Fruit fly (Drosophila melanogaster): ENCODE measurements around the gene Kap3.

The Kap3 gene

DNA sequence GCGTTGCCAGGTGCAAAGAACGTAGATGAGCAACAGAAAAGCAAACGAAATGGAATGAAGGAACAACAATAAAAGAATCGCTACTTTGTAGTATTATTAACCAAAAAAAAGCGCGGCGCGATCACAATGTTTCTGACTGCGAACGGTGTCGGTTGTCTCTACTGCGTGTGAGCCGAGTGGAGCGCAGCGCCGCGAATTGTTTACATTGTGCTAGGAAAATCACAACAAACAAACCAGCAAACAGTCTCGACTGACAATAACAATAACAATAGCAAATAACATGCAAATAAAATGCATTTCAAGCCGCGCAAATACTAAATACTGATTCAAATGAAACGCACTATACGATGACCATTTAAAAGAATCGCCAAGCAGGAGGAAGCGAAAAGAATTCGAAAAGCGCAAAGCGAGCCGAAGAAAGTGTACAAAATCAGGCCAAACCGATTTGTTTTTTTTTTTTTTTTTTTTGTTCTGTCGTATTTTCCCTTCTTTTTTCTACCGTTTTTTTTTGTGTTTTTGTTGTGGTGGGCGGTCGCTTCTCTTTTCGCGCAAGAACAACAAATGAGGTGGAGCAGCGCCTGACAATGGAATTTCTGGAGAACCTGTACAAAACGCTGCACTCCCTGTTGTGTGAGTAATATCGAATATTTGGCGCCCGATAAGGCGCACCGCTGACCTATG is at the start of gene Kap3, which contains the start of gene CG34348:
TSS of gene Kap3 (minus strand) at position 217 of the 681 bp plus-strand sequence.
TSS of gene CG34348 (plus strand) at position 6 of the 681 bp plus-strand sequence.
- no peak for TF ChIP-seq Myc (optimal IDR thresholded peaks at IDR 0.05)
- no peak for TF ChIP-seq psq (optimal IDR thresholded peaks at IDR 0.05)
- no peak for TF ChIP-seq h (optimal IDR thresholded peaks at IDR 0.05)
- TF ChIP-seq Sin3A (optimal IDR thresholded peaks at IDR 0.05), result no peak
- no peak for TF ChIP-seq ttk (optimal IDR thresholded peaks at IDR 0.05)
- TF ChIP-seq insv (optimal IDR thresholded peaks at IDR 0.05), result no peak

DNA sequence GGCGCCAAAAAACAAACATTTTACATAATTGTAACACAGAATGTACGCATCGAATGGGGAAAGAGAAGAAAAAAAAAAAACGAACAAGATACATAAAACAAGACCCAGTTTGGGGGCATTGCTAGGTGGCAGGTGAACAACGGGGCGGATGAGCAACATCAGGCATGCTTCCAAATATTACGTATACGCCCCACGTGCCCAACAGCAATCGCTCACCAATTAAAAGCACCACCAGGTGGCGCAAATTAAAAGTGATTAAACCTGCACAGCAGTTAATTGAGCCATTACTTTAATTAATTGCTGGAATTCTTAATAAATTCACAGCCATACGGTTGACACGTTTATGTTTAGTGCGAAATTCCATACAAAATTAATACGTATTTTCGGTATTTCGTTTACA is 45.6 kb upstream of the Kap3 start:
- TF ChIP-seq ttk (optimal IDR thresholded peaks at IDR 0.05) (no peak), Myc (optimal IDR thresholded peaks at IDR 0.05) (no peak), psq (optimal IDR thresholded peaks at IDR 0.05) (no peak), h (optimal IDR thresholded peaks at IDR 0.05) (no peak), insv (optimal IDR thresholded peaks at IDR 0.05) (no peak), Sin3A (optimal IDR thresholded peaks at IDR 0.05) (no peak)

DNA sequence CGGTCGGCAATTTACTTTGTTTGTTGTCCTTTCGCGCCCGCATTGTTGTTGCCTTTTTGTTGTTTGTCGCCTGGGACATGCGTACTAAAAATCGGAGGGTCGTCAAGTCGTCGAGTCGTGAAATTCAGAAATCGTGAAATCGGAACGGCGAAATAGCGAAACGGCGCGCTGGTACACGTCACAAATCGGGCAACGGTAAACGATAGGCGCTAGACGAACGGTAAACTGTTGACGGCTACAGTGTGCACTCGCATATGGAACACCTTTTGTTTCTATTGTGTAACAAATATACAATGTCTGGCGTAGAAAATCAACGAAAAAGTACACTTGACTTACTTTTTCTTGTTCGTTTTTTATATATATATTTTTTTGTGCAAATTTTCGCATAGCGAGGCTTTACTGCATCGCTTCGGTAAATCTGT is 44.1 kb upstream of the Kap3 start:
- TF ChIP-seq Myc (optimal IDR thresholded peaks at IDR 0.05) (no peak), h (optimal IDR thresholded peaks at IDR 0.05) (no peak), psq (optimal IDR thresholded peaks at IDR 0.05) (no peak), insv (optimal IDR thresholded peaks at IDR 0.05) (no peak), Sin3A (optimal IDR thresholded peaks at IDR 0.05) (no peak), ttk (optimal IDR thresholded peaks at IDR 0.05) (no peak)

DNA sequence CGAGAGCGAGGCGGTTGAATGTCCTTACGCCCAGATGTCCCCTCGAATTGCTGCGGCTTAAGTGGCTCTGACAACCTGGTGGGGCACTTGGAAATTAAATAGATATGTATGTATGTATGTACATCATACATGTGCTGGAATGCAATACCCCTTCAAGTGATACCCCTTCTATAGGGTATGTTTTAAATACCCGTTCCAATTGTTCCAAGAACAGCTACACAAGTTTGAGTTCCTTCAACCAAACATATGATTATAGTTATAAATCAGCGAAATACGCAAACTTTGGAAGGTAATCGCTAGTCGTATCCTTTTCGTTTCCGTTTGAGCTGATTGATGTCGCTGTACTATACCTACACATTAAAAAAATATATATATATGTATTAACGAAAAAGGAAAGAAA is 43.6 kb upstream of the Kap3 start:
- TF ChIP-seq ttk (optimal IDR thresholded peaks at IDR 0.05) (no peak), psq (optimal IDR thresholded peaks at IDR 0.05) (no peak), Sin3A (optimal IDR thresholded peaks at IDR 0.05) (no peak), h (optimal IDR thresholded peaks at IDR 0.05) (no peak), insv (optimal IDR thresholded peaks at IDR 0.05) (no peak)

DNA sequence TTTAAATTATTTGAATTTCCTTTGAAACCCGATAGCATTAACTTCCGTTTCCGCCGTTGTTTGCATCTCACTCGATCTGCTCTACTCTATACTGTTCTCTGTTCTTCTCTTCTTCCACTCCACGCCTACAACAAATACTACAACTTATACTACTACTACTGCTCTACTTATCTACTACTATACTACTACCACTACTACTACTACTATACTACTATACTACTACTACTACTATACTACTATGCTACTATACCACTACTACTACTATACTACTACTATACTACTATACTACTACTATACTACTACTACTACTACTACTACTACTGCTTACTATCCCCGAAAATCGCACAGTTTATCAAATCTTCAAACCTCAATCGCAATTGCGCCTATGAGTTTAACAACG is 42.7 kb upstream of the Kap3 start:
- TF ChIP-seq h (optimal IDR thresholded peaks at IDR 0.05) (no peak), Myc (optimal IDR thresholded peaks at IDR 0.05) (no peak), psq (optimal IDR thresholded peaks at IDR 0.05) (no peak), insv (optimal IDR thresholded peaks at IDR 0.05) (no peak), ttk (optimal IDR thresholded peaks at IDR 0.05) (no peak), Sin3A (optimal IDR thresholded peaks at IDR 0.05) (no peak)

DNA sequence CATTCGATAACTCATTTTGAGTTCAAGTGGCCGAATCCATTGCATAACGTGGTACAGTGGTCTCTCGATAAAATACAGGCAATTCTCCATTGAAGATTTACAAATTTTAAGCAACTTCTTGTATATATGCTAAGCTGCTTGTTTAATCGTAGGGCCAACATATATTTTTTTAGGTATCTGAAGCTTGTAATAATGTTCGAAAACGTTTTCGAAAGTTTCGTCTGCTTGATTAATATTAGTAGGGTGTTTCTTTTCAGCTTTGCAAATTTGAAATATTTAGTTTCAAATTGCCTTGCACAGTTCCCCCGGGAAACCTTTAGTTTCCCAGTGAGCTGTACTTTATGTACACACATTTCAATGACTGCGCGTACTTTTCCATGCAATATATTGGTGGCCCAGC is 39.9 kb upstream of the Kap3 start:
- TF ChIP-seq Myc (optimal IDR thresholded peaks at IDR 0.05), result no peak
- TF ChIP-seq insv (optimal IDR thresholded peaks at IDR 0.05), result no peak

DNA sequence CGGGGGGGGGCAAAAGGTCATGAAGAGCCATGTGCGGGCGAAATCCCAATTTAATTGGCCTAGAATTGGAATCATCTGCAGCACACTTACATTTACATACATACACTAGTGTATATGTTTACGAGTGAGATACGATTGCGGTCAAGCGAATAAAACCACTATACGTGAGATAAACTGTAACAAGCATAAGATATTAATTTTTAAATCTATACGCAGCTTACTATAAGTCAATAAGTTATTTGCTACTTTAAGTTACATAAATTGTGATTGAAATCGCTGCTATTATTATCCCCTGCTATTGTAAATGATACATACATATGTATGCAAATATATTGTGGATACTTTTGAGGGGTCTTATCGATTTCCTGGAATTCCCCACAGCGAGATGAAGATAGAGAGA is 39.3 kb upstream of the Kap3 start:
- no peak for TF ChIP-seq psq (optimal IDR thresholded peaks at IDR 0.05)
- no peak for TF ChIP-seq Sin3A (optimal IDR thresholded peaks at IDR 0.05)
- TF ChIP-seq Myc (optimal IDR thresholded peaks at IDR 0.05), result no peak
- TF ChIP-seq h (optimal IDR thresholded peaks at IDR 0.05), result no peak
- no peak for TF ChIP-seq insv (optimal IDR thresholded peaks at IDR 0.05)
- no peak for TF ChIP-seq ttk (optimal IDR thresholded peaks at IDR 0.05)

DNA sequence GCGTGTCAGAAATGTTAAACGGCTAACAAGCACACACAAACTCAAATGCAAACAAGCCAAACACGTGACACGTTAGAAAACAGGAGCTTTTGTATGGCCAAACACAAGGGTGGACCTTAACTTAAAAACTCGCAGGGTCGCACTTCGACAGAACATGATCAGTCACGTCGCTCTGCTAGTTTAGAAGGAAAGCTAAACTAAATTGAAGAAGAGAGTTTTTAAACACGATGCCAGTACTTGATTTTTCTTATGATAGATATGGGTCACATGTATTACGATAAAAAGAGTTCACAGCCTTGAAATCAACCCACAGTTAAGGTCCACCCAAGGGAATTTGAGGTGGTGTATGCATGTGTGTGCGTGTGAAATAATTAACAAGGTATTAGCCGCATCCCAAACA is 38.5 kb upstream of the Kap3 start:
- TF ChIP-seq Sin3A (optimal IDR thresholded peaks at IDR 0.05) (no peak), Myc (optimal IDR thresholded peaks at IDR 0.05) (no peak), h (optimal IDR thresholded peaks at IDR 0.05) (no peak), psq (optimal IDR thresholded peaks at IDR 0.05) (no peak)

DNA sequence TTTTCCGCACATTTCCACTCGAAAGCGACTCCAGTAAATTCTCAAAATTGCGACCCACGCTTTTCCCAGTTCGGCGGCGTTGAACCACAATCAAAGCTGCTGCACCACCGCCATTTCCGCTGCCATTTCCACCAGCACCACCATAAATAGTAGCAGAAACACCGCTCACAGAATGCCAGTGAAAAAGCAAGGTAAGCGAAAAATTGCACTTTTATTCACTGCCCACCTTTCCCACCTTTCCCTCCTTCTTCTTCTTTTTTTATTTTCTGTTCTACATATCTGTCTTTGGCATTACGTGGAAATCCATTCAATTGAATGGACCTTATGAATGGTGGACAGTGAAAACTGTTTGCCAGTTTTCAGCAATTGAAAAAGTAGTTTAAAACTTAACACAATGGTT is 34.4 kb upstream of the Kap3 start:
- TF ChIP-seq psq (optimal IDR thresholded peaks at IDR 0.05) (no peak), ttk (optimal IDR thresholded peaks at IDR 0.05) (no peak), insv (optimal IDR thresholded peaks at IDR 0.05) (no peak), h (optimal IDR thresholded peaks at IDR 0.05) (no peak), Myc (optimal IDR thresholded peaks at IDR 0.05) (no peak), Sin3A (optimal IDR thresholded peaks at IDR 0.05) (no peak)

DNA sequence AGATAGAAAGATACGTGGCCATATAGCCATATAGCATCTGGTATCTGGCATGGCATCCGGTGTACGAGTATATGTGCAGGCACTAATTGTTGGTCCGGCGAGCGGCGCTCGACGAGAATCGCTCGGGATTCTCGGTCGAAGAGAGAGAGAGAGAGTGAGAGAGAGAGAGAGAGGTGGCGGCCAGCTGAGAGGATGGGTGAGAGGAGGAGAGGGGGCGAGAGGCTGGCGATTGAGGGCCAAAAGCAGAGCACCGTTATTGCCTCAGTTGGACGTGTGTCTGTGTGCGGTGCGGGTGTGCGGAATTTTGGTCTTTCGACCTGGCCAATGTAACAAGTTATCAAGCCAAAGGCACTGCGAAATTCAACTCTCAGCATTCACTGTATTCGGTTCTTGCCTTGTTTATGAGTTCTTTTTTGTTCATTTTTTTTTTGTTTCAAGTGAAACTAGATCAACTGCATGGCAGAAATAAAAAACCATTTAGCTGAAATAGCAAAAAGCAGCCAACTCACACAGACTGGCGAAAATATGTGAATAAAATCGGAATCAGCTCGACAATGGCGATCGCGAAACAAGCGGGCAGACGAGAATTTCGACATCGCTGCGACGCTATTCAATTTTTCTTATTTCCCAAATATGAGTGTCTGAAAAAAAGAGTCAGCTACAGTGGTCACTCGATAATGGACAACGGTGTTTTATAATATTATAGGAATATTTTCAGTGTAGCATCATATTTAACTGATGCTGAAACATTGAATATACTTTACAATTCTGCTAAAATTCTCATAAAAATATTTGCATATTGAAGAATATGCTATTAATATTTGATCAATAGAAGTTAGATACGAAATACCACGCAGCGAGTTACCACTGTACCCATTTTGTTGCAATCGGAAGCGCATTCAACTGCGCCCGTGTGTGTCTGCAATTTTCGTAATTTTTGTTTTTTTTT is 33.2 kb upstream of the Kap3 start:
- TF ChIP-seq Sin3A (optimal IDR thresholded peaks at IDR 0.05), result no peak
- TF ChIP-seq Myc (optimal IDR thresholded peaks at IDR 0.05), result no peak
- TF ChIP-seq h (optimal IDR thresholded peaks at IDR 0.05), result no peak
- TF ChIP-seq psq (optimal IDR thresholded peaks at IDR 0.05), result no peak
- TF ChIP-seq ttk (optimal IDR thresholded peaks at IDR 0.05), result no peak
- no peak for TF ChIP-seq insv (optimal IDR thresholded peaks at IDR 0.05)

DNA sequence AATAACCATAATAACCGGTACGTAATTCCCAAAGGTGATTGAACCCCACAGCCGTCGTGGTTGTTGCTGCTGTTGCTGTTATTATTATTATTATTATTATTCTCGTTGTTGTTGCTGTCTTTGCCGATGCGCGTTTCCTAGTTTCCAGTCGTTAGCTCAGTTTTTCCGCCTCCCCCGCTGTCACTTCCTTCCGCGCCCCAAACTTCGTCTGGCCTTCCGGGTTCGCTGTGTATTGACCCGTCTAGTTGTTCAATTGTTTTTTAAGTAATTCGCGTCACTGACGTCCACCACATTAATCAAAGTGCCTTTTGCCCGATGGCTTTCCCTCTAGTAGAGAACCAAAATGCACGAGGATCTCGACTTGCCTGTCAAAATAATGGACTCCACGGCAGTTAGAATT is 31.7 kb upstream of the Kap3 start:
- TF ChIP-seq Sin3A (optimal IDR thresholded peaks at IDR 0.05) (no peak), ttk (optimal IDR thresholded peaks at IDR 0.05) (no peak), Myc (optimal IDR thresholded peaks at IDR 0.05) (no peak), h (optimal IDR thresholded peaks at IDR 0.05) (no peak)

DNA sequence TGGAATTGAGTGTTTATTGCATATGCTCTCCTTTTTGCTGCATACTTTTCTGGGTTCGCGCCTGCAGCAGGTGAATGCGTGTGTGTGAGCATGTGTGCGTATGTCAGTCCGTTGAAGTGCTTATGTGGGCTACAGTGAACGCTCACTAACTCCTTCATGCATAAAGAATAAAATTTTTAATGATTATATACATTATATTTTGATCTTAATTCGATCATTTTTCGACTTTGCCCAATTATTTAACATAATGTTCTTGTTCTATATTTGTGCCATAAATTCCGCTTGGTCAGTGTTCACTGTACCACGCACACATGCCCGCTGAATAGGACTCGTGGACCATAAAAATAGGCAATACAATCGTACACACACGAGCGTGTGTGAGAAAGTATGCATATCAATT is 30.9 kb upstream of the Kap3 start:
- no peak for TF ChIP-seq h (optimal IDR thresholded peaks at IDR 0.05)

DNA sequence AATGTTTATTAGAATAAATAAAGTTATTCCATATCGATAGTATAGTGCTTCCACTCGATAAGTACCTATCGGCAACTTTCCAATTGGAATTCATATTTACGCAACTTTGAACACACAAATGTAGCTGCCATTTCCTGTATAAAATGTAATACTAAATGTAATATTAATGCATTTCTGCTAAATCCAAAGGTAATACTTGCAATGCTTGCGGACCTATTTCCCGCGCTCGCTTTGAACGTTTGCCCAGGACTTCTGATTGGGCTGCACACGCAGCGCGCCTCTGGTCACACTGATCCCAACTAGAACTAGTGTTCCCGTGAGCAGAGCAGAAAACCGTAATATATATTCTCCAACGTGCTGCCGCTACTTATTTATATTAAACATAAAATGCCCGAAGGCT is 29.5 kb upstream of the Kap3 start, which contains the start of gene dlg1:
TSS of gene dlg1 (plus strand) at position 292 of the 400 bp plus-strand sequence.
- TF ChIP-seq h (optimal IDR thresholded peaks at IDR 0.05), result no peak
- TF ChIP-seq Myc (optimal IDR thresholded peaks at IDR 0.05), result no peak
- TF ChIP-seq psq (optimal IDR thresholded peaks at IDR 0.05), result peak; percentile 53
- TF ChIP-seq ttk (optimal IDR thresholded peaks at IDR 0.05), result no peak
- peak; percentile 86 for TF ChIP-seq insv (optimal IDR thresholded peaks at IDR 0.05)
- no peak for TF ChIP-seq Sin3A (optimal IDR thresholded peaks at IDR 0.05)
